Worm (Caenorhabditis elegans): ENCODE results near the gene bca-2.

DNA sequence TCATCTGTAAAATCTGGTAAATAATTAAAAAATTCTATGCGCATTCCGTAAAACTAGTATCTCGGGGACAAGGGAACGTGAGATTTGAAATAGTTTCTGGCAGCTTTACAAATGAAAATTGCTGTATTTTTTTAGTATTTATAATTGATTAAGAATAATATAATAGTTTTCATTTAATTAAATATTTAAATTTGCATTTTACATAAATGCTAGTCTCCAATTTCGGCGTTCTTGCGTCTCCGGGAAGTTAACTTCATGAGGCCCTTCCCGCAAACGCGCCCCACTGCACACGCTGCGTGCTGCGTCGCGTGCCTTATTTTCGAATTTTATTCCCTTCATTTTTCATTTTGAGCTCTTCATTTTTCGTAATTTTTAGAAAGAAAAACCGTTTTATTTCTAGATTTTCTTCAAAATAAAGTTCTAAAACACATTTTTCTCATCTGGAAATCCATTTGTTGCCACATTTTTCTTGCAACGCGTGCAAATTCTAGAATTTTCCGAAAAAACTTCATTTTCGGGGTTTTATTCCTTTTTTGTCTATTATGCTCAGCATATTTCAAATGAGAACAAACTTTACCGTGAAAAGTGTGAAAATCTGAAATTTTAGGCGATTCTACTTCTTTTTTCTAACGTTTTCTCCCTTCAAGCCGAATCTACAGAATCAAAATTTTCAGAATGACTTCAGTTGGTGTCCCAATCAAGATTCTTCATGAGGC lies 12.5 kb downstream of the bca-2 start, which contains the start of the genes snx-13 and snr-1:
- peak; percentile 81 for TF ChIP-seq klf-2 (GFP tag; conservative IDR thresholded peaks at IDR 0.05)
- TF ChIP-seq flt-1 (GFP tag; IDR thresholded peaks at IDR 0.05): peak; percentile 89
- TF ChIP-seq ztf-23 (GFP tag; IDR thresholded peaks at IDR 0.05): peak; percentile 94
- TF ChIP-seq ref-1 (GFP tag; conservative IDR thresholded peaks at IDR 0.05): no peak; the same call in 1 of the 2 replicates
- TF ChIP-seq med-1 (GFP tag; optimal IDR thresholded peaks at IDR 0.05; ENCODE audit: insufficient read depth): no peak
- TF ChIP-seq ztf-29 (GFP tag; IDR thresholded peaks at IDR 0.05): peak; percentile 70
